Fruit fly (Drosophila melanogaster): ENCODE data around the gene RpL37-1.

RpL37-1 gene

dm6 chrX:15095942-15096341, 43.2 kb downstream of the RpL37-1 start, which contains the start of gene CG9072:
Gene CG9072, minus strand, starts transcription at chrX:15096042.
- TF ChIP-seq tj (GFP tag; optimal IDR thresholded peaks at IDR 0.05): no peak
- TF ChIP-seq bab1 (GFP tag; optimal IDR thresholded peaks at IDR 0.05): no peak
- TF ChIP-seq Hr96 (GFP tag; optimal IDR thresholded peaks at IDR 0.05): no peak
- no peak for TF ChIP-seq CG14711 (tag; optimal IDR thresholded peaks at IDR 0.05)
- no peak for TF ChIP-seq ovo (GFP tag; optimal IDR thresholded peaks at IDR 0.05)
- TF ChIP-seq cnc (optimal IDR thresholded peaks at IDR 0.05): no peak
- TF ChIP-seq cic (GFP tag; optimal IDR thresholded peaks at IDR 0.05): no peak
- TF ChIP-seq CG7101 (tag; optimal IDR thresholded peaks at IDR 0.05): no peak
- no peak for TF ChIP-seq Mnt (GFP tag; optimal IDR thresholded peaks at IDR 0.05)
- no peak for TF ChIP-seq Crg-1 (GFP tag; optimal IDR thresholded peaks at IDR 0.05)
- TF ChIP-seq pad (GFP tag; optimal IDR thresholded peaks at IDR 0.05): no peak
- TF ChIP-seq toe (GFP tag; optimal IDR thresholded peaks at IDR 0.05): no peak
- TF ChIP-seq CG12768 (GFP tag; optimal IDR thresholded peaks at IDR 0.05): no peak
- no peak for TF ChIP-seq CG11617 (GFP tag; optimal IDR thresholded peaks at IDR 0.05)
- no peak for TF ChIP-seq CG5204 (GFP tag; optimal IDR thresholded peaks at IDR 0.05)
- no peak for TF ChIP-seq CG1620 (GFP tag; optimal IDR thresholded peaks at IDR 0.05)
- no peak for TF ChIP-seq kay (GFP tag; ENCODE audit: borderline replicate concordance)

dm6 chrX:15091159-15091558, 48.0 kb downstream of the RpL37-1 start:
- TF ChIP-seq kay (GFP tag; ENCODE audit: borderline replicate concordance): no peak
- no peak for TF ChIP-seq cnc (optimal IDR thresholded peaks at IDR 0.05)
- no peak for TF ChIP-seq CG7045 (GFP tag; optimal IDR thresholded peaks at IDR 0.05)
- TF ChIP-seq toe (GFP tag; optimal IDR thresholded peaks at IDR 0.05): no peak
- no peak for TF ChIP-seq pad (GFP tag; optimal IDR thresholded peaks at IDR 0.05)
- no peak for TF ChIP-seq CG14711 (tag; optimal IDR thresholded peaks at IDR 0.05)
- TF ChIP-seq CG33017 (tag; optimal IDR thresholded peaks at IDR 0.05): no peak
- no peak for TF ChIP-seq CG12768 (GFP tag; optimal IDR thresholded peaks at IDR 0.05)
- no peak for TF ChIP-seq CG5204 (GFP tag; optimal IDR thresholded peaks at IDR 0.05)
- TF ChIP-seq bab1 (GFP tag; optimal IDR thresholded peaks at IDR 0.05): no peak
- TF ChIP-seq Hr96 (GFP tag; optimal IDR thresholded peaks at IDR 0.05): no peak
- no peak for TF ChIP-seq tj (GFP tag; optimal IDR thresholded peaks at IDR 0.05)
- TF ChIP-seq Crg-1 (GFP tag; optimal IDR thresholded peaks at IDR 0.05): no peak
- no peak for TF ChIP-seq Clk (GFP tag; optimal IDR thresholded peaks at IDR 0.05)
- no peak for TF ChIP-seq CG7101 (tag; optimal IDR thresholded peaks at IDR 0.05)
- no peak for TF ChIP-seq CG11617 (GFP tag; optimal IDR thresholded peaks at IDR 0.05)
- TF ChIP-seq ovo (GFP tag; optimal IDR thresholded peaks at IDR 0.05): no peak
- no peak for TF ChIP-seq cic (GFP tag; optimal IDR thresholded peaks at IDR 0.05)

dm6 chrX:15090371-15090770, 48.8 kb downstream of the RpL37-1 start:
- no peak for TF ChIP-seq CG33017 (tag; optimal IDR thresholded peaks at IDR 0.05)
- no peak for TF ChIP-seq CG11617 (GFP tag; optimal IDR thresholded peaks at IDR 0.05)
- TF ChIP-seq kay (GFP tag; ENCODE audit: borderline replicate concordance): no peak

- no peak for TF ChIP-seq Crg-1 (GFP tag; optimal IDR thresholded peaks at IDR 0.05)
- no peak for TF ChIP-seq Clk (GFP tag; optimal IDR thresholded peaks at IDR 0.05)
- TF ChIP-seq CG12768 (GFP tag; optimal IDR thresholded peaks at IDR 0.05): no peak
- TF ChIP-seq CG14711 (tag; optimal IDR thresholded peaks at IDR 0.05): no peak
- no peak for TF ChIP-seq ovo (GFP tag; optimal IDR thresholded peaks at IDR 0.05)
- TF ChIP-seq Hr96 (GFP tag; optimal IDR thresholded peaks at IDR 0.05): no peak
- TF ChIP-seq CG11617 (GFP tag; optimal IDR thresholded peaks at IDR 0.05): no peak
- TF ChIP-seq pad (GFP tag; optimal IDR thresholded peaks at IDR 0.05): no peak
- no peak for TF ChIP-seq Mnt (GFP tag; optimal IDR thresholded peaks at IDR 0.05)
These were observed 49.9 kb downstream of the RpL37-1 start, which contains the start of gene Rab3-GEF for dm6 chrX:15089146-15089698. Gene Rab3-GEF, plus strand, starts transcription at chrX:15089682.

Data from whole organism, adult.